Fruit fly (Drosophila melanogaster) whole organism, embryonic: ENCODE data around the gene CG7080.
A peak's percentile ranks its signal among the peaks of the same experiment; 100 is the strongest.

Experiments
- Aef1 ChIP-seq: fragments of 200-800 bp; sonication (Bioruptor generic); IDR thresholded peaks from 3 replicates; pipeline ENCODE4 v1.3.6; 2022; ENCODE audit warnings: missing biosample characterization, missing genetic modification characterization
- Antp ChIP-seq: fragments of 200-800 bp; sonication (Bioruptor generic); optimal IDR thresholded peaks from 3 replicates; lab custom pipeline; 2016; ENCODE audit warnings: missing biosample characterization, missing genetic modification characterization
- CG10431 ChIP-seq: fragments of 200-800 bp; sonication (Bioruptor generic); optimal IDR thresholded peaks from 3 replicates; lab custom pipeline; 2018; ENCODE audit warnings: missing biosample characterization, mild to moderate bottlenecking, missing genetic modification characterization
- CG12659 ChIP-seq: fragments of 200-800 bp; sonication (Bioruptor generic); optimal IDR thresholded peaks from 3 replicates; lab custom pipeline; 2017; ENCODE audit warnings: mild to moderate bottlenecking, missing biosample characterization, missing genetic modification reagents, missing genetic modification characterization
- CG13287 ChIP-seq: fragments of 200-800 bp; sonication (Bioruptor generic); IDR thresholded peaks from 2 replicates; pipeline ENCODE4 v1.3.6; 2022; ENCODE audit warnings: missing biosample characterization, missing genetic modification characterization; ENCODE audit not compliant: partially characterized antibody
- CG15601 ChIP-seq: fragments of 200-800 bp; sonication (Bioruptor generic); optimal IDR thresholded peaks from 3 replicates; lab custom pipeline; 2019; ENCODE audit warnings: missing biosample characterization, mild to moderate bottlenecking, missing genetic modification characterization, moderate library complexity
- CG16863 ChIP-seq: fragments of 200-800 bp; sonication (Bioruptor generic); optimal IDR thresholded peaks from 3 replicates; lab custom pipeline; 2016; ENCODE audit warnings: missing biosample characterization, missing genetic modification characterization
- CG17186 ChIP-seq: fragments of 200-800 bp; sonication (Bioruptor generic); optimal IDR thresholded peaks from 3 replicates; lab custom pipeline; 2017; ENCODE audit warnings: missing biosample characterization, missing genetic modification reagents, missing genetic modification characterization
- CG17568 ChIP-seq: fragments of 200-800 bp; sonication (Bioruptor generic); optimal IDR thresholded peaks from 2 replicates; lab custom pipeline; 2018; ENCODE audit warnings: missing biosample characterization, mild to moderate bottlenecking, missing genetic modification characterization, moderate library complexity
- CG2889 ChIP-seq: fragments of 200-800 bp; sonication (Bioruptor generic); IDR thresholded peaks from 3 replicates; pipeline ENCODE4 v1.3.6; 2022; ENCODE audit warnings: missing biosample characterization, missing genetic modification characterization
- CG3838 ChIP-seq: fragments of 200-800 bp; sonication (Bioruptor generic); optimal IDR thresholded peaks from 3 replicates; lab custom pipeline; 2016; ENCODE audit warnings: missing biosample characterization, missing genetic modification characterization
- CG4328 ChIP-seq: fragments of 200-800 bp; sonication (Bioruptor generic); optimal IDR thresholded peaks from 3 replicates; lab custom pipeline; 2017; ENCODE audit warnings: missing biosample characterization, missing genetic modification reagents, missing genetic modification characterization
- CG6272 ChIP-seq: fragments of 200-800 bp; sonication (Bioruptor generic); IDR thresholded peaks from 2 replicates; pipeline ENCODE4 v1.3.6; 2022; ENCODE audit warnings: missing biosample characterization, missing genetic modification characterization
- CG7271 ChIP-seq: fragments of 200-800 bp; sonication (Bioruptor generic); optimal IDR thresholded peaks from 2 replicates; lab custom pipeline; 2018; ENCODE audit warnings: missing biosample characterization, mild to moderate bottlenecking, missing genetic modification characterization, moderate library complexity
- CG8765 ChIP-seq: fragments of 200-800 bp; sonication (Bioruptor generic); IDR thresholded peaks from 2 replicates; pipeline ENCODE4 v1.3.6; 2022; ENCODE audit warnings: missing biosample characterization, missing genetic modification characterization
- CG8944 ChIP-seq: fragments of 200-800 bp; sonication (Bioruptor generic); optimal IDR thresholded peaks from 3 replicates; lab custom pipeline; 2016; ENCODE audit warnings: missing biosample characterization, missing genetic modification characterization
- Deaf1 ChIP-seq: fragments of 200-800 bp; optimal IDR thresholded peaks from 3 replicates; lab custom pipeline; 2019; ENCODE audit warnings: missing biosample characterization, mild to moderate bottlenecking, missing genetic modification characterization, moderate library complexity
- E2f2 ChIP-seq: fragments of 200-800 bp; sonication (Bioruptor generic); IDR thresholded peaks from 2 replicates; pipeline ENCODE4 v1.3.6; 2022; ENCODE audit warnings: missing biosample characterization, missing genetic modification characterization
- ERR ChIP-seq: fragments of 200-800 bp; sonication (Bioruptor generic); optimal IDR thresholded peaks from 2 replicates; lab custom pipeline; 2016; ENCODE audit warnings: missing biosample characterization, missing genetic modification characterization
- H2.0 ChIP-seq: fragments of 200-800 bp; sonication (Bioruptor generic); IDR thresholded peaks from 2 replicates; pipeline ENCODE4 v1.3.6; 2022; ENCODE audit warnings: missing biosample characterization, missing genetic modification characterization
- Hr39 ChIP-seq: fragments of >200 bp; optimal IDR thresholded peaks from 2 replicates; lab custom pipeline; 2017
- Kr ChIP-seq: fragments of 200-800 bp; sonication (Bioruptor generic); optimal IDR thresholded peaks from 2 replicates; lab custom pipeline; 2017; ENCODE audit warnings: missing biosample characterization, mild to moderate bottlenecking, missing genetic modification characterization
- Lhr ChIP-seq: fragments of 200-800 bp; sonication (Bioruptor generic); optimal IDR thresholded peaks from 3 replicates; lab custom pipeline; 2017; ENCODE audit warnings: mild to moderate bottlenecking, missing biosample characterization, missing genetic modification reagents, missing genetic modification characterization
- Med ChIP-seq: fragments of 200-800 bp; sonication (Bioruptor generic); peaks from one replicate; lab custom pipeline; 2016; ENCODE audit warnings: missing biosample characterization, missing genetic modification characterization, mild to moderate bottlenecking, inconsistent platforms, moderate library complexity
- Six4 ChIP-seq: fragments of 200-800 bp; sonication (Bioruptor generic); optimal IDR thresholded peaks from 2 replicates; lab custom pipeline; 2016; ENCODE audit warnings: missing biosample characterization, missing genetic modification characterization
- Taf1 ChIP-seq: fragments of 200-800 bp; sonication (Bioruptor generic); IDR thresholded peaks from 2 replicates; pipeline ENCODE4 v1.3.6; 2022; ENCODE audit warnings: missing biosample characterization, missing genetic modification characterization
- Vsx1 ChIP-seq: fragments of 200-800 bp; sonication (Bioruptor generic); optimal IDR thresholded peaks from 2 replicates; lab custom pipeline; 2017; ENCODE audit warnings: missing biosample characterization, mild to moderate bottlenecking, missing genetic modification characterization, missing genetic modification reagents
- ac ChIP-seq: fragments of 200-800 bp; sonication (Bioruptor generic); optimal IDR thresholded peaks from 3 replicates; lab custom pipeline; 2017; ENCODE audit warnings: missing biosample characterization, mild to moderate bottlenecking, missing genetic modification characterization
- ap ChIP-seq: fragments of 200-800 bp; sonication (Bioruptor generic); IDR thresholded peaks from 2 replicates; pipeline ENCODE4 v1.3.6; 2022; ENCODE audit warnings: missing biosample characterization, missing genetic modification characterization
- ara ChIP-seq: fragments of 200-800 bp; sonication (Bioruptor generic); IDR thresholded peaks from 2 replicates; pipeline ENCODE4 v1.3.6; 2022; ENCODE audit warnings: missing biosample characterization, missing genetic modification characterization
- btn ChIP-seq: fragments of 200-800 bp; sonication (Bioruptor generic); optimal IDR thresholded peaks from 2 replicates; lab custom pipeline; 2016; ENCODE audit warnings: missing biosample characterization, missing genetic modification characterization
- caup ChIP-seq: fragments of 200-800 bp; sonication (Bioruptor generic); optimal IDR thresholded peaks from 3 replicates; lab custom pipeline; 2017; ENCODE audit warnings: missing biosample characterization, mild to moderate bottlenecking, missing genetic modification characterization, moderate library complexity; ENCODE audit not compliant: severe bottlenecking
- chm ChIP-seq: fragments of 200-800 bp; sonication (Bioruptor generic); IDR thresholded peaks from 2 replicates; pipeline ENCODE4 v1.3.6; 2022; ENCODE audit warnings: missing biosample characterization, missing genetic modification characterization
- crc ChIP-seq: fragments of 200-800 bp; sonication (Bioruptor generic); optimal IDR thresholded peaks from 2 replicates; lab custom pipeline; 2016; ENCODE audit warnings: missing biosample characterization, missing genetic modification characterization
- dmrt99B ChIP-seq: fragments of 200-800 bp; sonication (Bioruptor generic); optimal IDR thresholded peaks from 2 replicates; lab custom pipeline; 2018; ENCODE audit warnings: missing biosample characterization, mild to moderate bottlenecking, missing genetic modification characterization, moderate library complexity
- gcm ChIP-seq: fragments of 200-800 bp; sonication (Bioruptor generic); optimal IDR thresholded peaks from 2 replicates; lab custom pipeline; 2019; ENCODE audit warnings: missing biosample characterization, mild to moderate bottlenecking, missing genetic modification characterization, moderate library complexity
- lov ChIP-seq, 2 experiments: fragments of 200-800 bp in 1 of 2; fragments of >200 bp in 1 of 2; sonication (Bioruptor generic) in 1 of 2; IDR thresholded peaks in 1 of 2; optimal IDR thresholded peaks in 1 of 2; 2 replicates in 1 of 2; 3 replicates in 1 of 2; pipeline versions ENCODE4 v1.3.6 to Lab custom; 2017 to 2022; ENCODE audit warnings: missing biosample characterization in 1 of 2, missing genetic modification characterization in 1 of 2
- maf-S ChIP-seq: fragments of 200-800 bp; sonication (Bioruptor generic); optimal IDR thresholded peaks from 2 replicates; lab custom pipeline; 2016; ENCODE audit warnings: missing biosample characterization, missing genetic modification characterization
- org-1 ChIP-seq: fragments of 200-800 bp; sonication (Bioruptor generic); optimal IDR thresholded peaks from 2 replicates; lab custom pipeline; 2017; ENCODE audit warnings: missing biosample characterization, missing genetic modification characterization
- pb ChIP-seq: fragments of 200-800 bp; sonication (Bioruptor generic); optimal IDR thresholded peaks from 3 replicates; lab custom pipeline; 2016; ENCODE audit warnings: missing biosample characterization, missing genetic modification characterization
- pfk ChIP-seq: fragments of 200-800 bp; sonication (Bioruptor generic); optimal IDR thresholded peaks from 2 replicates; lab custom pipeline; 2018; ENCODE audit warnings: missing biosample characterization, mild to moderate bottlenecking, missing genetic modification characterization, moderate library complexity
- pzg ChIP-seq: fragments of 200-800 bp; sonication (Bioruptor generic); optimal IDR thresholded peaks from 3 replicates; lab custom pipeline; 2018; ENCODE audit warnings: missing biosample characterization, mild to moderate bottlenecking, missing genetic modification characterization, moderate library complexity
- sens-2 ChIP-seq: fragments of 200-800 bp; sonication (Bioruptor generic); IDR thresholded peaks from 2 replicates; pipeline ENCODE4 v1.3.6; 2022; ENCODE audit warnings: missing biosample characterization, missing genetic modification characterization
- sqz ChIP-seq: fragments of 200-800 bp; sonication (Bioruptor generic); optimal IDR thresholded peaks from 3 replicates; lab custom pipeline; 2018; ENCODE audit warnings: missing biosample characterization, mild to moderate bottlenecking, missing genetic modification characterization
- stc ChIP-seq: fragments of 200-800 bp; sonication (Bioruptor generic); IDR thresholded peaks from 2 replicates; pipeline ENCODE4 v1.3.6; 2022; ENCODE audit warnings: missing biosample characterization, missing genetic modification characterization
- tap ChIP-seq: fragments of 200-800 bp; optimal IDR thresholded peaks from 3 replicates; lab custom pipeline; 2019; ENCODE audit warnings: missing biosample characterization, mild to moderate bottlenecking, missing genetic modification characterization, moderate library complexity
- ttk ChIP-seq: fragments of 200-800 bp; sonication (Bioruptor generic); IDR thresholded peaks from 2 replicates; pipeline ENCODE4 v2.1.2; 2022; ENCODE audit warnings: missing biosample characterization, missing genetic modification characterization
- tup ChIP-seq: fragments of 200-800 bp; sonication (Bioruptor generic); optimal IDR thresholded peaks from 2 replicates; lab custom pipeline; 2016; ENCODE audit warnings: missing biosample characterization, mild to moderate bottlenecking, missing genetic modification characterization, moderate library complexity
- zen ChIP-seq: fragments of 200-800 bp; sonication (Bioruptor generic); optimal IDR thresholded peaks from 3 replicates; lab custom pipeline; 2018; ENCODE audit warnings: missing biosample characterization, mild to moderate bottlenecking, missing genetic modification characterization, moderate library complexity

CG7080 gene

DNA sequence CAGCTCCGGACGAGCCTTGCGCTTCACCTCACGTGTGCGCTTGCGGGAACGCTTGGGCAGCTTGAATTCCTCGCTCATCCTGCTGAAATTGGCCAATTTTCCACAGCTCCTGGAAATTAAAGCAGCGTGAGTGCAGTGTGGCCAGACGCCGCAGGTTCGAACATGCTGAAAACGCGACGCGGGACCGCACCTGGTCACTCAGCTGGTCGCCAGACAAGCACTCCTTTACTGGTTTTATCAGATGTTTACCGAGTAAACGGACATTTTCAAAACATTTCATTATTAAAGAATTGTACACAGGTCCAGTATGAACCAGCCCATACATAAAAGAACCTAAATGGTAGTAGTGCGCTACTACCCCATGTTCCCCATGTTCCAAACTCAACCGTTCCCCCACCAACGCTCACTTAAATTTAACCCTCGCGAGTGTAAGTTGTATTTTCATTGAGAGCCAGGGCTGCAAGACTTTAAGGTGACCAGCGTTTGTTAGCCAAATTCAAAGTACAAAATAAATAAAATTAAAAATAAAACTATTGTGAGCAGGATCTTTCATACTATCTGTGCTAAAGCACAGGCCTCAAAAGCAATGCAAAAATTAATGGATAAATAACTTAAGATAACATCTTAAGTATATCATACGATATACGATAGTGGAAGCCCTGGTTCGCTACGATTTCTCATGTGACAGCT lies 33.3 kb downstream of the CG7080 start, which contains the start of the genes JMJD6, CG7071 and Muted (continued):
- TF ChIP-seq gcm (peak; percentile 88), CG3838 (GFP tag; lab: Kevin White, UChicago) (peak; percentile 86), btn (GFP tag; lab: Kevin White, UChicago) (peak; percentile 15), pb (GFP tag; lab: Kevin White, UChicago) (no peak), pfk (GFP tag; lab: Kevin White, UChicago) (peak; percentile 97), CG6272 (GFP tag; lab: Robert Waterston, UW) (peak; percentile 89), CG17186 (peak; percentile 60), CG2889 (GFP tag; lab: Robert Waterston, UW) (peak; percentile 90), sens-2 (peak; percentile 90), CG16863 (GFP tag; lab: Kevin White, UChicago) (peak; percentile 86), CG15601 (peak; percentile 88), stc (GFP tag; lab: Robert Waterston, UW) (peak; percentile 79; the same call in 1 of the 2 replicates), maf-S (GFP tag; lab: Kevin White, UChicago) (peak; percentile 83), Med (GFP tag; lab: Kevin White, UChicago) (peak; percentile 98), org-1 (GFP tag; lab: Kevin White, UChicago) (peak; percentile 54), Lhr (GFP tag; lab: Kevin White, UChicago) (peak; percentile 74), CG7271 (tag; lab: Kevin White, UChicago) (peak; percentile 69), caup (GFP tag; lab: Kevin White, UChicago) (peak; percentile 89), Vsx1 (GFP tag; lab: Kevin White, UChicago) (peak; percentile 79), sqz (GFP tag; lab: Kevin White, UChicago) (peak; percentile 77), Hr39 (lab: Kevin White, UChicago) (no peak), crc (GFP tag; lab: Kevin White, UChicago) (peak; percentile 77), CG8944 (peak; percentile 85), E2f2 (GFP tag; lab: Robert Waterston, UW) (peak; percentile 79), Taf1 (GFP tag; lab: Robert Waterston, UW) (peak; percentile 76), ERR (GFP tag; lab: Kevin White, UChicago) (peak; percentile 76), Antp (GFP tag; lab: Kevin White, UChicago) (peak; percentile 73), pzg (peak; percentile 79), CG17568 (peak; percentile 86), ap (GFP tag; lab: Robert Waterston, UW) (peak; percentile 87), Deaf1 (tag; lab: Kevin White, UChicago) (peak; percentile 55), CG4328 (GFP tag; lab: Kevin White, UChicago) (peak; percentile 93), H2.0 (GFP tag; lab: Robert Waterston, UW) (peak; percentile 85), dmrt99B (tag; lab: Kevin White, UChicago) (peak; percentile 78), lov (optimal IDR thresholded peaks at IDR 0.05; lab: Kevin White, UChicago) (no peak), lov (GFP tag; IDR thresholded peaks at IDR 0.05; lab: Robert Waterston, UW) (peak; percentile 87; the same call in 2 of the 3 replicates), chm (GFP tag; lab: Robert Waterston, UW) (peak; percentile 80; the same call in 1 of the 2 replicates), CG8765 (peak; percentile 90), CG10431 (GFP tag; lab: Kevin White, UChicago) (peak; percentile 77), Six4 (GFP tag; lab: Kevin White, UChicago) (peak; percentile 89), zen (tag; lab: Kevin White, UChicago) (peak; percentile 88), CG12659 (GFP tag; lab: Kevin White, UChicago) (peak; percentile 97), tup (GFP tag; lab: Kevin White, UChicago) (peak; percentile 86), Aef1 (GFP tag; lab: Robert Waterston, UW) (peak; percentile 87), ara (GFP tag; lab: Robert Waterston, UW) (peak; percentile 86), ttk (peak; percentile 91), tap (tag; lab: Kevin White, UChicago) (peak; percentile 67), ac (peak; percentile 52), CG13287 (GFP tag; lab: Robert Waterston, UW) (peak; percentile 94), Kr (no peak)
